Worm (Caenorhabditis elegans): ENCODE measurements around the gene F37A4.6.
"Not testable (repeated sequence)": the region's sequence is repeated elsewhere in the genome, so short reads cannot be mapped to it uniquely, and the experiment has no call there.

DNA sequence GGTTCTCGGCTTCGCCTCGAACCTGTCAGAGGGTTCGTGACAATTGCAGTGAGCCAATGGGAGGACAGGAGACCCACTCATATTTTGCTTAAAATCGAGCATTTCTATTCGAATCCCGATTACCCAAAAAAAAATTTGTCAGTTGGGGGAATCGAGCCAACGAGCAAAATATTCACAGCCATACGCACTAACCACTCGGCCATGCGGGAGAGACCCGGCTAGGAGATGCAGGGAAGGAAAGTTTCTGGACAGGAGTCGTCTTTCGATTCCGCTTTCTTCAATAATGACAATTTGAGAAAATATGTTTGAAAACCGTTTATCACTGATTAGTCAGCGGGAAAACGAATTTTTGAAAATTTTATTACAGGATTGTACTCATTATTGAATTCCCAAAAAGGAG lies 44.0 kb upstream of the F37A4.6 start:
- TF ChIP-seq tab-1 (GFP tag; IDR thresholded peaks at IDR 0.05) (peak; percentile 91), flt-1 (GFP tag; IDR thresholded peaks at IDR 0.05) (peak; percentile 88), ztf-23 (GFP tag; IDR thresholded peaks at IDR 0.05) (peak; percentile 87), klf-2 (GFP tag; conservative IDR thresholded peaks at IDR 0.05) (peak; percentile 75), ref-1 (GFP tag; conservative IDR thresholded peaks at IDR 0.05) (peak; percentile 60)
- TF ChIP-seq cog-1 (tag; optimal IDR thresholded peaks at IDR 0.05): not testable (repeated sequence)
